Fruit fly (Drosophila melanogaster): ENCODE results near the gene CG8188.

CG8188 gene

dm6 chrX:17707691-17708090 lies 4.9 kb upstream of the CG8188 start:
- TF ChIP-seq EcR (GFP tag; optimal IDR thresholded peaks at IDR 0.05) (no peak), pan (optimal IDR thresholded peaks at IDR 0.05) (no peak), CG8478 (optimal IDR thresholded peaks at IDR 0.05) (no peak), Dll (optimal IDR thresholded peaks at IDR 0.05) (no peak), psq (optimal IDR thresholded peaks at IDR 0.05) (no peak), usp (GFP tag; optimal IDR thresholded peaks at IDR 0.05) (no peak)

dm6 chrX:17698864-17699504 lies 3.8 kb downstream of the CG8188 start:
- TF ChIP-seq EcR (GFP tag; optimal IDR thresholded peaks at IDR 0.05) (no peak), psq (optimal IDR thresholded peaks at IDR 0.05) (no peak), pan (optimal IDR thresholded peaks at IDR 0.05) (no peak), Dll (optimal IDR thresholded peaks at IDR 0.05) (no peak), CG8478 (optimal IDR thresholded peaks at IDR 0.05) (no peak), usp (GFP tag; optimal IDR thresholded peaks at IDR 0.05) (no peak)

dm6 chrX:17698436-17698835 lies 4.4 kb downstream of the CG8188 start, which contains the start of gene chas:
Gene chas (minus strand): TSS chrX:17698730.
- TF ChIP-seq Dll (optimal IDR thresholded peaks at IDR 0.05) (no peak), psq (optimal IDR thresholded peaks at IDR 0.05) (no peak), CG8478 (optimal IDR thresholded peaks at IDR 0.05) (no peak), EcR (GFP tag; optimal IDR thresholded peaks at IDR 0.05) (no peak), usp (GFP tag; optimal IDR thresholded peaks at IDR 0.05) (no peak), pan (optimal IDR thresholded peaks at IDR 0.05) (no peak)

dm6 chrX:17697703-17698145 lies 5.1 kb downstream of the CG8188 start:
- TF ChIP-seq psq (optimal IDR thresholded peaks at IDR 0.05) = no peak
- TF ChIP-seq EcR (GFP tag; optimal IDR thresholded peaks at IDR 0.05) = no peak
- TF ChIP-seq usp (GFP tag; optimal IDR thresholded peaks at IDR 0.05) = no peak
- TF ChIP-seq CG8478 (optimal IDR thresholded peaks at IDR 0.05) = no peak
- TF ChIP-seq pan (optimal IDR thresholded peaks at IDR 0.05) = no peak
- TF ChIP-seq Dll (optimal IDR thresholded peaks at IDR 0.05) = no peak

dm6 chrX:17697266-17697665 lies 5.6 kb downstream of the CG8188 start:
- TF ChIP-seq psq (optimal IDR thresholded peaks at IDR 0.05) (no peak), pan (optimal IDR thresholded peaks at IDR 0.05) (no peak), usp (GFP tag; optimal IDR thresholded peaks at IDR 0.05) (no peak), CG8478 (optimal IDR thresholded peaks at IDR 0.05) (no peak), EcR (GFP tag; optimal IDR thresholded peaks at IDR 0.05) (no peak), Dll (optimal IDR thresholded peaks at IDR 0.05) (no peak)

dm6 chrX:17696637-17697036 lies 6.2 kb downstream of the CG8188 start:
- TF ChIP-seq EcR (GFP tag; optimal IDR thresholded peaks at IDR 0.05) (no peak), psq (optimal IDR thresholded peaks at IDR 0.05) (no peak), CG8478 (optimal IDR thresholded peaks at IDR 0.05) (no peak), pan (optimal IDR thresholded peaks at IDR 0.05) (no peak), usp (GFP tag; optimal IDR thresholded peaks at IDR 0.05) (no peak), Dll (optimal IDR thresholded peaks at IDR 0.05) (no peak)

- TF ChIP-seq Dll (optimal IDR thresholded peaks at IDR 0.05) (no peak), psq (optimal IDR thresholded peaks at IDR 0.05) (no peak), CG8478 (optimal IDR thresholded peaks at IDR 0.05) (no peak), usp (GFP tag; optimal IDR thresholded peaks at IDR 0.05) (no peak), pan (optimal IDR thresholded peaks at IDR 0.05) (no peak), EcR (GFP tag; optimal IDR thresholded peaks at IDR 0.05) (no peak)
Measured at dm6 chrX:17695641-17696040, 7.2 kb downstream of the CG8188 start.

- TF ChIP-seq Dll (optimal IDR thresholded peaks at IDR 0.05) = no peak
- TF ChIP-seq usp (GFP tag; optimal IDR thresholded peaks at IDR 0.05) = no peak
- TF ChIP-seq pan (optimal IDR thresholded peaks at IDR 0.05) = no peak
- TF ChIP-seq CG8478 (optimal IDR thresholded peaks at IDR 0.05) = no peak
- TF ChIP-seq EcR (GFP tag; optimal IDR thresholded peaks at IDR 0.05) = no peak
- TF ChIP-seq psq (optimal IDR thresholded peaks at IDR 0.05) = no peak
Measured at dm6 chrX:17694873-17695446, 7.9 kb downstream of the CG8188 start.

dm6 chrX:17693981-17694872 lies 8.6 kb downstream of the CG8188 start:
- TF ChIP-seq CG8478 (optimal IDR thresholded peaks at IDR 0.05) (no peak), psq (optimal IDR thresholded peaks at IDR 0.05) (no peak), EcR (GFP tag; optimal IDR thresholded peaks at IDR 0.05) (no peak), Dll (optimal IDR thresholded peaks at IDR 0.05) (no peak), usp (GFP tag; optimal IDR thresholded peaks at IDR 0.05) (no peak), pan (optimal IDR thresholded peaks at IDR 0.05) (no peak)

dm6 chrX:17692729-17693128 lies 10.1 kb downstream of the CG8188 start:
- TF ChIP-seq pan (optimal IDR thresholded peaks at IDR 0.05) (no peak), psq (optimal IDR thresholded peaks at IDR 0.05) (no peak), Dll (optimal IDR thresholded peaks at IDR 0.05) (no peak)

- TF ChIP-seq Dll (optimal IDR thresholded peaks at IDR 0.05) = no peak
- no peak for TF ChIP-seq usp (GFP tag; optimal IDR thresholded peaks at IDR 0.05)
- TF ChIP-seq pan (optimal IDR thresholded peaks at IDR 0.05) = no peak
- TF ChIP-seq psq (optimal IDR thresholded peaks at IDR 0.05) = no peak
- no peak for TF ChIP-seq EcR (GFP tag; optimal IDR thresholded peaks at IDR 0.05)
- TF ChIP-seq CG8478 (optimal IDR thresholded peaks at IDR 0.05) = no peak
Measured at dm6 chrX:17686179-17686578, 16.6 kb downstream of the CG8188 start.

- TF ChIP-seq CG8478 (optimal IDR thresholded peaks at IDR 0.05) (no peak), pan (optimal IDR thresholded peaks at IDR 0.05) (no peak), psq (optimal IDR thresholded peaks at IDR 0.05) (no peak), usp (GFP tag; optimal IDR thresholded peaks at IDR 0.05) (no peak), Dll (optimal IDR thresholded peaks at IDR 0.05) (no peak), EcR (GFP tag; optimal IDR thresholded peaks at IDR 0.05) (no peak)
Measured at dm6 chrX:17683506-17683858, 19.3 kb downstream of the CG8188 start.
